Fruit fly (Drosophila melanogaster) whole organism, pupa: ENCODE results near the gene CG33985.

Experiments used
- CG12605 ChIP-seq: fragments of 200-800 bp; sonication (Bioruptor generic); IDR thresholded peaks from 2 replicates; pipeline ENCODE4 v1.3.6; 2022; ENCODE audit warnings: missing biosample characterization, missing genetic modification characterization
- CG17806 ChIP-seq: fragments of 200-800 bp; sonication (Bioruptor generic); optimal IDR thresholded peaks from 2 replicates; lab custom pipeline; 2018; ENCODE audit warnings: missing biosample characterization, mild to moderate bottlenecking, missing genetic modification characterization, moderate library complexity
- D1 ChIP-seq: fragments of 200-800 bp; sonication (Bioruptor generic); optimal IDR thresholded peaks from 2 replicates; lab custom pipeline; 2018; ENCODE audit warnings: missing biosample characterization, mild to moderate bottlenecking, missing genetic modification characterization, moderate library complexity

dm6 chr3L:15513726-15514125 lies 12.9 kb downstream of the CG33985 start:
- TF ChIP-seq CG17806 (no peak), D1 (tag; lab: Kevin White, UChicago) (no peak), CG12605 (GFP tag; lab: Robert Waterston, UW) (no peak)
